Fruit fly (Drosophila melanogaster) S2 (cell line): ENCODE measurements around the gene CG14691.

Experiments
- CG8478 ChIP-seq: fragments of >200 bp; optimal IDR thresholded peaks from 2 replicates; lab custom pipeline; 2018
- CTCF ChIP-seq, 2 experiments: fragments of >200 bp; optimal IDR thresholded peaks; 2 replicates each; lab custom pipeline; 2018

DNA sequence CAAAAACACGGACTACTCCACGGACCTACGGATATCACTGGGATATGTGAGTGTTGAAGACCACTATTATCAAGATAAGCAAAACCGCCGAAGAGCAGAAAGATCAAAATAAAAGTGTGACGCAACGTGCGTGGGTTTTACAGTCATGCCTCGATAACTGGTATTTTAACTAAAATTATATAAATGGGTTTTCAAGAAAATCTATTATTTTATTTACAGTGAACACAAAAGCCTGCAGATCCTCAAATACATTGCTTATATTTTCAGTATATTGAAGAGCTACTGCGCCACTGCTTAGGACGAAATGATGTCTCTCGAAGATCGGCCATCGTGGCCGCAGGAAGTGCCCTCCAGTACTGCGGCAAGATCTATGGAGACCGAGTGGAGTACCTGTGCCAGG, 6.5 kb upstream of the CG14691 start:
- TF ChIP-seq CTCF (optimal IDR thresholded peaks at IDR 0.05; lab: Kevin White, UChicago), result no peak
- no peak for TF ChIP-seq CG8478 (lab: Kevin White, UChicago)
